Worm (Caenorhabditis elegans) whole organism, L4 larva: Measurements from ENCODE around the gene fbxb-55.

ENCODE experiments used
- F26F4.8 ChIP-seq: fragments of 200-800 bp; sonication (Bioruptor generic); conservative IDR thresholded peaks from 2 replicates; pipeline ENCODE4 v1.3.6; 2022; ENCODE audit warnings: missing genetic modification characterization, missing compliant biosample characterization
- Y48G9A.11 ChIP-seq: fragments of 200-800 bp; sonication (Bioruptor generic); IDR thresholded peaks from 2 replicates; pipeline ENCODE4 v1.3.6; 2022; ENCODE audit warnings: missing genetic modification reagents, missing genetic modification characterization, missing compliant biosample characterization
- Y75B8A.6 ChIP-seq: fragments of 200-800 bp; sonication (Bioruptor generic); IDR thresholded peaks from 2 replicates; pipeline ENCODE4 v1.3.6; 2022; ENCODE audit warnings: missing genetic modification reagents, missing genetic modification characterization, missing compliant biosample characterization
- aly-2 ChIP-seq: sonication (generic microtip); optimal IDR thresholded peaks from 2 replicates; lab custom pipeline; 2018; ENCODE audit warnings: missing biosample characterization, missing genetic modification characterization
- ama-1 ChIP-seq: fragments of 150-350 bp; optimal IDR thresholded peaks from 2 replicates; lab custom pipeline; 2014; ENCODE audit warnings: inconsistent platforms, mixed read lengths
- lin-15B ChIP-seq: fragments of 150-350 bp; sonication (generic microtip); optimal IDR thresholded peaks from 3 replicates; lab custom pipeline; 2014; ENCODE audit warnings: missing biosample characterization, missing genetic modification characterization
- lsy-2 ChIP-seq, 2 experiments: fragments of 150-350 bp in 1 of 2; sonication (generic microtip) in 1 of 2; optimal IDR thresholded peaks; 2 replicates each; lab custom pipeline; 2014 to 2017; ENCODE audit warnings: missing biosample characterization in 2 of 2, missing genetic modification characterization in 2 of 2
- nhr-10 ChIP-seq: fragments of 150-350 bp; optimal IDR thresholded peaks from 2 replicates; lab custom pipeline; 2014; ENCODE audit warnings: missing biosample characterization, missing genetic modification characterization
- nhr-11 ChIP-seq: fragments of 150-350 bp; optimal IDR thresholded peaks from 2 replicates; lab custom pipeline; 2014; ENCODE audit warnings: missing biosample characterization, missing genetic modification characterization
- nhr-28 ChIP-seq: fragments of 150-350 bp; optimal IDR thresholded peaks from 2 replicates; lab custom pipeline; 2014; ENCODE audit warnings: missing biosample characterization, missing genetic modification characterization
- nhr-77 ChIP-seq: fragments of 150-350 bp; optimal IDR thresholded peaks from 2 replicates; lab custom pipeline; 2014; ENCODE audit warnings: missing biosample characterization, missing genetic modification characterization
- vab-7 ChIP-seq: fragments of 200-800 bp; sonication (Bioruptor generic); IDR thresholded peaks from 2 replicates; pipeline ENCODE4 v1.3.6; 2022; ENCODE audit warnings: missing genetic modification reagents, missing genetic modification characterization, missing compliant biosample characterization
- ztf-7 ChIP-seq: fragments of 150-350 bp; optimal IDR thresholded peaks from 2 replicates; lab custom pipeline; 2014; ENCODE audit warnings: missing biosample characterization, missing genetic modification characterization

ce11 chrIV:4084109-4084508 lies 15.5 kb downstream of the fbxb-55 start, which contains the start of gene C35B1.5:
- no peak for TF ChIP-seq nhr-11 (tag; lab: Kevin White, UChicago)
- TF ChIP-seq lin-15B (tag; lab: Kevin White, UChicago) = no peak
- no peak for TF ChIP-seq ztf-7
- TF ChIP-seq nhr-28 (tag; lab: Kevin White, UChicago) = no peak
- TF ChIP-seq Y75B8A.6 (GFP tag; lab: Robert Waterston, UW) = no peak
- TF ChIP-seq aly-2 (tag; lab: Kevin White, UChicago) = no peak
- TF ChIP-seq F26F4.8 (GFP tag; lab: Robert Waterston, UW) = no peak
- TF ChIP-seq nhr-10 = no peak
- no peak for TF ChIP-seq vab-7
- TF ChIP-seq Y48G9A.11 (GFP tag; lab: Robert Waterston, UW) = no peak
- no peak for TF ChIP-seq nhr-77 (tag; lab: Kevin White, UChicago)
- TF ChIP-seq lsy-2 (tag; optimal IDR thresholded peaks at IDR 0.05; lab: Kevin White, UChicago) = no peak
- no peak for TF ChIP-seq ama-1 (lab: Kevin White, UChicago)
